Worm (Caenorhabditis elegans) whole organism, young adult: ENCODE data around the gene srg-21.

Experiments
- B0261.1 ChIP-seq: sonication (generic microtip); optimal IDR thresholded peaks from 2 replicates; lab custom pipeline; 2016; ENCODE audit warnings: mild to moderate bottlenecking, missing genetic modification characterization, moderate library complexity, missing compliant biosample characterization
- D2030.7 ChIP-seq: fragments of 200-800 bp; sonication (Bioruptor generic); IDR thresholded peaks from 2 replicates; pipeline ENCODE4 v1.3.6; 2022; ENCODE audit warnings: missing genetic modification reagents, missing genetic modification characterization, missing compliant biosample characterization
- Y56A3A.18 ChIP-seq: fragments of 200-800 bp; sonication (Bioruptor generic); IDR thresholded peaks from 2 replicates; pipeline ENCODE4 v1.3.6; 2022; ENCODE audit warnings: missing genetic modification reagents, missing genetic modification characterization, missing compliant biosample characterization
- Y79H2A.3 ChIP-seq: fragments of 200-800 bp; sonication (Bioruptor generic); conservative IDR thresholded peaks from 2 replicates; pipeline ENCODE4 v1.3.6; 2022; ENCODE audit warnings: missing genetic modification reagents, missing genetic modification characterization, missing compliant biosample characterization
- ZK185.1 ChIP-seq: sonication (generic microtip); optimal IDR thresholded peaks from 2 replicates; lab custom pipeline; 2016; ENCODE audit warnings: mild to moderate bottlenecking, missing genetic modification characterization, missing compliant biosample characterization; ENCODE audit not compliant: poor library complexity, severe bottlenecking
- attf-3 ChIP-seq: fragments of 200-800 bp; sonication (Bioruptor generic); conservative IDR thresholded peaks from 2 replicates; pipeline ENCODE4 v1.3.6; 2022; ENCODE audit warnings: missing genetic modification reagents, missing genetic modification characterization, missing compliant biosample characterization
- attf-6 ChIP-seq: fragments of 200-800 bp; sonication (Bioruptor generic); IDR thresholded peaks from 2 replicates; pipeline ENCODE4 v1.3.6; 2022; ENCODE audit warnings: missing genetic modification reagents, missing genetic modification characterization, missing compliant biosample characterization
- bed-1 ChIP-seq: fragments of 200-800 bp; sonication (Bioruptor generic); IDR thresholded peaks from 2 replicates; pipeline ENCODE4 v1.3.6; 2022; ENCODE audit warnings: missing genetic modification reagents, missing genetic modification characterization, missing compliant biosample characterization
- cebp-2 ChIP-seq: fragments of 200-800 bp; sonication (Bioruptor generic); IDR thresholded peaks from 2 replicates; pipeline ENCODE4 v1.3.6; 2022; ENCODE audit warnings: missing genetic modification characterization, missing compliant biosample characterization
- ceh-100 ChIP-seq: fragments of 200-800 bp; sonication (Bioruptor generic); IDR thresholded peaks from 2 replicates; pipeline ENCODE4 v1.3.6; 2022; ENCODE audit warnings: missing genetic modification reagents, missing genetic modification characterization, missing compliant biosample characterization
- ceh-91 ChIP-seq: fragments of 200-800 bp; sonication (Bioruptor generic); IDR thresholded peaks from 2 replicates; pipeline ENCODE4 v1.3.6; 2022; ENCODE audit warnings: missing genetic modification reagents, missing genetic modification characterization, missing compliant biosample characterization
- dox-1 ChIP-seq: fragments of 200-800 bp; sonication (Bioruptor generic); IDR thresholded peaks from 2 replicates; pipeline ENCODE4 v1.3.6; 2022; ENCODE audit warnings: missing genetic modification reagents, missing genetic modification characterization, missing compliant biosample characterization
- egl-18 ChIP-seq: fragments of 200-800 bp; sonication (Bioruptor generic); IDR thresholded peaks from 2 replicates; pipeline ENCODE4 v1.3.6; 2022; ENCODE audit warnings: missing genetic modification reagents, missing genetic modification characterization, missing compliant biosample characterization
- egl-44 ChIP-seq: fragments of 200-800 bp; sonication (Bioruptor generic); IDR thresholded peaks from 2 replicates; pipeline ENCODE4 v1.3.6; 2022; ENCODE audit warnings: missing genetic modification reagents, missing genetic modification characterization, missing compliant biosample characterization
- egrh-3 ChIP-seq: fragments of 200-800 bp; sonication (Bioruptor generic); IDR thresholded peaks from 2 replicates; pipeline ENCODE4 v1.3.6; 2022; ENCODE audit warnings: missing genetic modification reagents, missing genetic modification characterization, missing compliant biosample characterization
- fkh-3 ChIP-seq: sonication (generic microtip); optimal IDR thresholded peaks from 2 replicates; lab custom pipeline; 2016; ENCODE audit warnings: mild to moderate bottlenecking, missing genetic modification characterization, missing compliant biosample characterization
- hmg-1.2 ChIP-seq: fragments of 200-800 bp; sonication (Bioruptor generic); IDR thresholded peaks from 2 replicates; pipeline ENCODE4 v1.3.6; 2022; ENCODE audit warnings: missing genetic modification reagents, missing genetic modification characterization, missing compliant biosample characterization
- lin-26 ChIP-seq: fragments of 200-800 bp; sonication (Bioruptor generic); IDR thresholded peaks from 2 replicates; pipeline ENCODE4 v1.3.6; 2022; ENCODE audit warnings: missing genetic modification reagents, missing genetic modification characterization, missing compliant biosample characterization
- lin-40 ChIP-seq: sonication (generic microtip); optimal IDR thresholded peaks from 2 replicates; lab custom pipeline; 2016; ENCODE audit warnings: missing genetic modification characterization, mild to moderate bottlenecking, missing compliant biosample characterization, missing genotype, missing genetic modification reagents
- lsl-1 ChIP-seq: fragments of 200-800 bp; sonication (Bioruptor generic); optimal IDR thresholded peaks from 2 replicates; lab custom pipeline; 2018; ENCODE audit warnings: mild to moderate bottlenecking, missing genetic modification characterization, moderate library complexity, missing compliant biosample characterization
- lsy-27 ChIP-seq: sonication (generic microtip); optimal IDR thresholded peaks from 2 replicates; lab custom pipeline; 2017; ENCODE audit warnings: missing genetic modification characterization, mild to moderate bottlenecking, missing compliant biosample characterization, antibody characterized with exemption, missing genotype, borderline replicate concordance; ENCODE audit not compliant: insufficient read depth
- madf-8 ChIP-seq: fragments of 200-800 bp; sonication (Bioruptor generic); conservative IDR thresholded peaks from 2 replicates; pipeline ENCODE4 v1.3.6; 2022; ENCODE audit warnings: missing genetic modification reagents, missing genetic modification characterization, missing compliant biosample characterization
- nfya-2 ChIP-seq: fragments of 200-800 bp; sonication (Bioruptor generic); IDR thresholded peaks from 2 replicates; pipeline ENCODE4 v1.3.6; 2022; ENCODE audit warnings: missing genetic modification reagents, missing genetic modification characterization, missing compliant biosample characterization
- rcor-1 ChIP-seq: fragments of 200-800 bp; sonication (Bioruptor generic); IDR thresholded peaks from 2 replicates; pipeline ENCODE4 v1.3.6; 2022; ENCODE audit warnings: missing genetic modification reagents, missing genetic modification characterization, missing compliant biosample characterization
- sdz-38 ChIP-seq: sonication (generic microtip); optimal IDR thresholded peaks from 2 replicates; lab custom pipeline; 2016; ENCODE audit warnings: missing genotype, missing genetic modification characterization, missing compliant biosample characterization
- snpc-1.1 ChIP-seq: sonication (generic microtip); optimal IDR thresholded peaks from 2 replicates; lab custom pipeline; 2017; ENCODE audit warnings: missing genetic modification characterization, mild to moderate bottlenecking, missing compliant biosample characterization, antibody characterized with exemption, moderate library complexity, missing genotype, missing genetic modification reagents; ENCODE audit not compliant: insufficient read depth
- snpc-4 ChIP-seq, 5 experiments: fragments of 150-350 bp in 1 of 5; sonication (generic microtip) in 4 of 5; optimal IDR thresholded peaks; 2 replicates each; lab custom pipeline; 2014 to 2018; ENCODE audit warnings: missing genetic modification characterization in 5 of 5, missing biosample characterization in 3 of 5, antibody characterized with exemption in 2 of 5, mild to moderate bottlenecking in 2 of 5, missing compliant biosample characterization in 2 of 5, missing genotype in 2 of 5, moderate library complexity in 2 of 5, missing genetic modification reagents in 1 of 5
- tlf-1 ChIP-seq: fragments of 200-800 bp; sonication (Bioruptor generic); optimal IDR thresholded peaks from 2 replicates; lab custom pipeline; 2018; ENCODE audit warnings: mild to moderate bottlenecking, missing genetic modification characterization, missing compliant biosample characterization
- zfh-2 ChIP-seq: fragments of 200-800 bp; sonication (Bioruptor generic); conservative IDR thresholded peaks from 2 replicates; pipeline ENCODE4 v1.3.6; 2022; ENCODE audit warnings: missing genetic modification reagents, missing genetic modification characterization, missing compliant biosample characterization
- zim-3 ChIP-seq: sonication (generic microtip); optimal IDR thresholded peaks from 2 replicates; lab custom pipeline; 2017; ENCODE audit warnings: mild to moderate bottlenecking, missing genetic modification characterization, moderate library complexity, missing compliant biosample characterization
- ztf-18 ChIP-seq: sonication (generic microtip); optimal IDR thresholded peaks from 2 replicates; lab custom pipeline; 2016; ENCODE audit warnings: missing genotype, mild to moderate bottlenecking, missing genetic modification characterization, missing compliant biosample characterization
- ztf-28 ChIP-seq: fragments of 200-800 bp; sonication (Bioruptor generic); IDR thresholded peaks from 2 replicates; pipeline ENCODE4 v1.3.6; 2022; ENCODE audit warnings: missing genetic modification reagents, missing genetic modification characterization, missing compliant biosample characterization

The srg-21 gene

ce11 chrII:3113289-3113688, 22.1 kb upstream of the srg-21 start (continued):
- no peak for TF ChIP-seq tlf-1 (GFP tag; lab: Kevin White, UChicago)
- TF ChIP-seq madf-8 (GFP tag; lab: Robert Waterston, UW) = no peak
- TF ChIP-seq snpc-1.1 (tag; lab: Kevin White, UChicago) = peak; percentile 84
- 0 out of 2 replicates have a peak, but pooled peaks have one; percentile 35 for TF ChIP-seq ztf-28 (GFP tag; lab: Robert Waterston, UW)
- TF ChIP-seq D2030.7 (GFP tag; lab: Robert Waterston, UW) = no peak
- no peak for TF ChIP-seq attf-3 (GFP tag; lab: Robert Waterston, UW)
- TF ChIP-seq zfh-2 (GFP tag; lab: Robert Waterston, UW) = peak; percentile 91

- no peak for TF ChIP-seq rcor-1 (GFP tag; lab: Robert Waterston, UW)
- TF ChIP-seq ztf-18 (tag; lab: Kevin White, UChicago) = no peak
- TF ChIP-seq attf-6 (GFP tag; lab: Robert Waterston, UW) = no peak
- no peak for TF ChIP-seq ceh-100 (GFP tag; lab: Robert Waterston, UW)
Measured at ce11 chrII:3112313-3112712, 21.1 kb upstream of the srg-21 start, which contains the start of gene Y25C1A.2. Y25C1A.2 (plus strand) TSS chrII:3112613.

ce11 chrII:3111147-3111546, 20.0 kb upstream of the srg-21 start, which contains the start of gene Y25C1A.13:
Y25C1A.13 (minus strand) TSS chrII:3111247.
- TF ChIP-seq Y79H2A.3 (no peak), hmg-1.2 (GFP tag; lab: Robert Waterston, UW) (peak; percentile 63)
- TF ChIP-seq, all 124 proteins: peak for 1

- peak; percentile 60 for TF ChIP-seq snpc-1.1 (tag; lab: Kevin White, UChicago)
- 0 out of 2 replicates have a peak, but pooled peaks have one; percentile 7 for TF ChIP-seq attf-3 (GFP tag; lab: Robert Waterston, UW)
- 0 out of 2 replicates have a peak, but pooled peaks have one; percentile 17 for TF ChIP-seq cebp-2
- TF ChIP-seq hmg-1.2 (GFP tag; lab: Robert Waterston, UW) = peak; percentile 10; the same call in 1 of the 2 replicates
- TF ChIP-seq sdz-38 (tag; lab: Kevin White, UChicago) = no peak
- TF ChIP-seq zfh-2 (GFP tag; lab: Robert Waterston, UW) = peak; percentile 46; the same call in 1 of the 2 replicates
- no peak for TF ChIP-seq lin-40 (tag; lab: Kevin White, UChicago)
- peak; percentile 14; the same call in 1 of the 2 replicates for TF ChIP-seq egrh-3 (GFP tag; lab: Robert Waterston, UW)
- TF ChIP-seq D2030.7 (GFP tag; lab: Robert Waterston, UW) = 0 out of 2 replicates have a peak, but pooled peaks have one; percentile 23
- TF ChIP-seq snpc-4 (GFP tag; optimal IDR thresholded peaks at IDR 0.05; lab: Kevin White, UChicago) = no peak
- peak in 2 of 4 experiments; percentile 57 to 74 for TF ChIP-seq snpc-4 (tag; optimal IDR thresholded peaks at IDR 0.05; lab: Kevin White, UChicago)
Measured at ce11 chrII:3110099-3110498, 18.9 kb upstream of the srg-21 start.

ce11 chrII:3109533-3109932, 18.4 kb upstream of the srg-21 start:
- TF ChIP-seq lsy-27 (no peak), B0261.1 (tag; lab: Kevin White, UChicago) (no peak), Y56A3A.18 (GFP tag; lab: Robert Waterston, UW) (no peak), dox-1 (GFP tag; lab: Robert Waterston, UW) (0 out of 2 replicates have a peak, but pooled peaks have one; percentile 12), zfh-2 (GFP tag; lab: Robert Waterston, UW) (peak; percentile 55; the same call in 1 of the 2 replicates), bed-1 (GFP tag; lab: Robert Waterston, UW) (no peak), nfya-2 (GFP tag; lab: Robert Waterston, UW) (no peak), egl-18 (GFP tag; lab: Robert Waterston, UW) (no peak), ZK185.1 (tag; lab: Kevin White, UChicago) (no peak), fkh-3 (tag; lab: Kevin White, UChicago) (no peak), lin-26 (no peak), egl-44 (GFP tag; lab: Robert Waterston, UW) (no peak), zim-3 (tag; lab: Kevin White, UChicago) (no peak), ceh-91 (GFP tag; lab: Robert Waterston, UW) (no peak), lsl-1 (GFP tag; lab: Kevin White, UChicago) (no peak)
